Worm (Caenorhabditis elegans) whole organism, L4 larva: ENCODE measurements around the gene F31B9.2.
A peak's percentile ranks its signal among the peaks of the same experiment; 100 is the strongest.

ENCODE experiments used
- F10B5.3 ChIP-seq: sonication (generic microtip); optimal IDR thresholded peaks from 2 replicates; lab custom pipeline; 2016; ENCODE audit warnings: mild to moderate bottlenecking, missing genetic modification characterization, missing compliant biosample characterization
- F44E2.7 ChIP-seq: fragments of 200-800 bp; sonication (Bioruptor generic); IDR thresholded peaks from 2 replicates; pipeline ENCODE4 v2.1.2; 2022; ENCODE audit warnings: missing genetic modification characterization, missing compliant biosample characterization
- F49E8.2 ChIP-seq: sonication (generic microtip); optimal IDR thresholded peaks from 2 replicates; lab custom pipeline; 2016; ENCODE audit warnings: missing compliant biosample characterization, mild to moderate bottlenecking, missing genetic modification characterization, borderline replicate concordance
- T26A8.4 ChIP-seq: fragments of 200-800 bp; sonication (Bioruptor generic); IDR thresholded peaks from 2 replicates; pipeline ENCODE4 v1.3.6; 2022; ENCODE audit warnings: missing genetic modification characterization, missing compliant biosample characterization
- Y5F2A.4 ChIP-seq: fragments of 200-800 bp; sonication (Bioruptor generic); optimal IDR thresholded peaks from 2 replicates; lab custom pipeline; 2018; ENCODE audit warnings: mild to moderate bottlenecking, missing genetic modification characterization, missing compliant biosample characterization
- aha-1 ChIP-seq: fragments of 150-350 bp; peaks from one replicate; lab custom pipeline; 2014; ENCODE audit warnings: missing biosample characterization, missing genetic modification characterization
- ama-1 ChIP-seq: fragments of 150-350 bp; optimal IDR thresholded peaks from 2 replicates; lab custom pipeline; 2014; ENCODE audit warnings: inconsistent platforms, mixed read lengths
- ceh-32 ChIP-seq: sonication (generic microtip); optimal IDR thresholded peaks from 2 replicates; lab custom pipeline; 2016; ENCODE audit warnings: mild to moderate bottlenecking, missing genetic modification characterization, missing compliant biosample characterization; ENCODE audit not compliant: poor library complexity
- ceh-62 ChIP-seq: sonication (generic microtip); optimal IDR thresholded peaks from 2 replicates; lab custom pipeline; 2017; ENCODE audit warnings: missing biosample characterization, missing genetic modification characterization
- daf-12 ChIP-seq: fragments of 150-350 bp; optimal IDR thresholded peaks from 2 replicates; lab custom pipeline; 2014; ENCODE audit warnings: missing biosample characterization, missing genetic modification reagents, missing genetic modification characterization
- dpl-1 ChIP-seq: fragments of 150-350 bp; optimal IDR thresholded peaks from 2 replicates; lab custom pipeline; 2014; ENCODE audit warnings: missing biosample characterization, missing genetic modification reagents, missing genetic modification characterization
- fos-1 ChIP-seq: fragments of 150-350 bp; optimal IDR thresholded peaks from 2 replicates; lab custom pipeline; 2014; ENCODE audit warnings: missing biosample characterization, missing genetic modification characterization
- hif-1 ChIP-seq, 2 experiments: sonication (generic microtip); optimal IDR thresholded peaks; 2 replicates each; lab custom pipeline; 2016 to 2017; ENCODE audit warnings: missing compliant biosample characterization in 2 of 2, missing genetic modification characterization in 2 of 2, missing genetic modification reagents in 2 of 2, missing genotype in 2 of 2, mild to moderate bottlenecking in 1 of 2
- hlh-11 ChIP-seq: fragments of 200-800 bp; sonication (Bioruptor generic); optimal IDR thresholded peaks from 2 replicates; lab custom pipeline; 2018; ENCODE audit warnings: mild to moderate bottlenecking, missing genetic modification characterization, missing compliant biosample characterization
- hlh-30 ChIP-seq: sonication (generic microtip); optimal IDR thresholded peaks from 2 replicates; lab custom pipeline; 2017; ENCODE audit warnings: antibody characterized with exemption, mild to moderate bottlenecking, missing genetic modification characterization, missing compliant biosample characterization; ENCODE audit not compliant: insufficient read depth
- hmg-1.1 ChIP-seq: fragments of 200-800 bp; sonication (Bioruptor generic); IDR thresholded peaks from 2 replicates; pipeline ENCODE4 v1.3.6; 2022; ENCODE audit warnings: missing genetic modification reagents, missing genetic modification characterization, missing compliant biosample characterization
- lim-7 ChIP-seq: fragments of 200-800 bp; sonication (Bioruptor generic); IDR thresholded peaks from 2 replicates; pipeline ENCODE4 v1.3.6; 2022; ENCODE audit warnings: missing genetic modification characterization, missing compliant biosample characterization
- lin-15B ChIP-seq: fragments of 150-350 bp; sonication (generic microtip); optimal IDR thresholded peaks from 3 replicates; lab custom pipeline; 2014; ENCODE audit warnings: missing biosample characterization, missing genetic modification characterization
- lin-39 ChIP-seq: fragments of 150-350 bp; optimal IDR thresholded peaks from 2 replicates; lab custom pipeline; 2014; ENCODE audit warnings: missing biosample characterization, missing genetic modification reagents, missing genetic modification characterization
- mdl-1 ChIP-seq, 2 experiments: fragments of 150-350 bp in 1 of 2; sonication (generic microtip) in 1 of 2; optimal IDR thresholded peaks; 2 replicates each; lab custom pipeline; 2014 to 2017; ENCODE audit warnings: missing biosample characterization in 2 of 2, missing genetic modification characterization in 2 of 2
- mdt-29 ChIP-seq: fragments of 200-800 bp; sonication (Bioruptor generic); IDR thresholded peaks from 2 replicates; pipeline ENCODE4 v1.3.6; 2022; ENCODE audit warnings: missing genetic modification reagents, missing genetic modification characterization, missing compliant biosample characterization
- mep-1 ChIP-seq: fragments of 150-350 bp; sonication (generic microtip); optimal IDR thresholded peaks from 3 replicates; lab custom pipeline; 2014; ENCODE audit warnings: missing biosample characterization, missing genetic modification characterization
- mes-2 ChIP-seq: sonication (generic microtip); optimal IDR thresholded peaks from 2 replicates; lab custom pipeline; 2016; ENCODE audit warnings: missing genotype, mild to moderate bottlenecking, missing genetic modification characterization, missing compliant biosample characterization; ENCODE audit not compliant: poor library complexity, severe bottlenecking
- mxl-2 ChIP-seq: fragments of 200-800 bp; sonication (Bioruptor generic); conservative IDR thresholded peaks from 2 replicates; pipeline ENCODE4 v1.3.6; 2022; ENCODE audit warnings: missing genetic modification reagents, missing genetic modification characterization, missing compliant biosample characterization
- nhr-28 ChIP-seq: fragments of 150-350 bp; optimal IDR thresholded peaks from 2 replicates; lab custom pipeline; 2014; ENCODE audit warnings: missing biosample characterization, missing genetic modification characterization
- nhr-76 ChIP-seq: fragments of 150-350 bp; optimal IDR thresholded peaks from 2 replicates; lab custom pipeline; 2014; ENCODE audit warnings: missing biosample characterization, missing genetic modification characterization
- pha-4 ChIP-seq, 2 experiments: fragments of 150-350 bp in 1 of 2; fragments of 200-800 bp in 1 of 2; sonication (Bioruptor generic) in 1 of 2; IDR thresholded peaks in 1 of 2; optimal IDR thresholded peaks in 1 of 2; 2 replicates each; pipeline versions ENCODE4 v1.3.6 to Lab custom; 2014 to 2022; ENCODE audit warnings: missing genetic modification characterization in 2 of 2, missing genetic modification reagents in 2 of 2, missing biosample characterization in 1 of 2, missing compliant biosample characterization in 1 of 2
- php-3 ChIP-seq: fragments of 200-800 bp; sonication (Bioruptor generic); IDR thresholded peaks from 2 replicates; pipeline ENCODE4 v1.3.6; 2022; ENCODE audit warnings: missing genetic modification reagents, missing genetic modification characterization, missing compliant biosample characterization
- saeg-2 ChIP-seq: fragments of 200-800 bp; sonication (Bioruptor generic); IDR thresholded peaks from 2 replicates; pipeline ENCODE4 v1.3.6; 2022; ENCODE audit warnings: missing genetic modification reagents, missing genetic modification characterization, missing compliant biosample characterization
- sdz-12 ChIP-seq: fragments of 200-800 bp; sonication (Bioruptor generic); optimal IDR thresholded peaks from 2 replicates; lab custom pipeline; 2018; ENCODE audit warnings: mild to moderate bottlenecking, missing genetic modification characterization, missing compliant biosample characterization
- set-16 ChIP-seq: fragments of 200-800 bp; sonication (Bioruptor generic); IDR thresholded peaks from 2 replicates; pipeline ENCODE4 v1.3.6; 2022; ENCODE audit warnings: missing genetic modification reagents, missing genetic modification characterization, missing compliant biosample characterization
- snpc-1.2 ChIP-seq: fragments of 200-800 bp; sonication (Bioruptor generic); IDR thresholded peaks from 2 replicates; pipeline ENCODE4 v1.3.6; 2022; ENCODE audit warnings: missing genetic modification reagents, missing genetic modification characterization, missing compliant biosample characterization
- spr-1 ChIP-seq: sonication (generic microtip); optimal IDR thresholded peaks from 2 replicates; lab custom pipeline; 2016; ENCODE audit warnings: mild to moderate bottlenecking, missing genetic modification characterization, missing compliant biosample characterization
- spr-3 ChIP-seq: fragments of 200-800 bp; sonication (Bioruptor generic); optimal IDR thresholded peaks from 2 replicates; lab custom pipeline; 2018; ENCODE audit warnings: mild to moderate bottlenecking, missing genetic modification characterization, missing compliant biosample characterization
- unc-130 ChIP-seq: sonication (generic microtip); optimal IDR thresholded peaks from 2 replicates; lab custom pipeline; 2016; ENCODE audit warnings: missing genetic modification reagents, missing genetic modification characterization, missing compliant biosample characterization
- vab-7 ChIP-seq: fragments of 200-800 bp; sonication (Bioruptor generic); IDR thresholded peaks from 2 replicates; pipeline ENCODE4 v1.3.6; 2022; ENCODE audit warnings: missing genetic modification reagents, missing genetic modification characterization, missing compliant biosample characterization
- zfp-3 ChIP-seq: fragments of 200-800 bp; sonication (Bioruptor generic); conservative IDR thresholded peaks from 2 replicates; pipeline ENCODE4 v1.3.6; 2022; ENCODE audit warnings: missing genetic modification reagents, missing genetic modification characterization, missing compliant biosample characterization
- zip-11 ChIP-seq: fragments of 200-800 bp; sonication (Bioruptor generic); IDR thresholded peaks from 2 replicates; pipeline ENCODE4 v1.3.6; 2022; ENCODE audit warnings: missing genetic modification characterization, missing compliant biosample characterization
- zip-2 ChIP-seq: fragments of 150-350 bp; optimal IDR thresholded peaks from 2 replicates; lab custom pipeline; 2014; ENCODE audit warnings: missing biosample characterization, missing genetic modification characterization

F31B9.2 gene

DNA sequence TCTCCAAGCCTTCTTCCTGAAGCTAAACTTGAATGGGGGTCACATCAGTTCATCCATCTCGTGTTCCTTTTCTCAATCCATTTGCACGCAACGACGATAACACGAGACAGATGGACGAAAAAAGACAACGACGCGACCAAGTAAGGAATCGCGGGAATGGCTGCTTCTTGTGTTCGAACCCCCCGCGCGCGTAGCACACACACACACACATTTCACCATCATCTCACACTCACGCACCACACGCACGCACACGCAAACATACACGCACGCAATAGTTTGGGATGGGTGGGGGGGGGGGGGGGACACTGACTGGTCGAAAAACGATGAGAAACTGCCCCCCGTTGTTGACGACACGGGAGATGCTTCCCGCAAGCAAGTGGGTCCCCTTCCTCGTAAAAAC is 40.2 kb upstream of the F31B9.2 start (continued):
- TF ChIP-seq ceh-32 (tag; lab: Kevin White, UChicago): no peak
- TF ChIP-seq saeg-2 (GFP tag; lab: Robert Waterston, UW): no peak
- TF ChIP-seq lin-39 (tag; lab: Kevin White, UChicago): no peak
- TF ChIP-seq F44E2.7 (GFP tag; lab: Robert Waterston, UW): no peak
- TF ChIP-seq unc-130 (GFP tag; lab: Kevin White, UChicago): no peak
- TF ChIP-seq Y5F2A.4: no peak
- TF ChIP-seq daf-12 (tag; lab: Kevin White, UChicago): no peak
- peak; percentile 74 for TF ChIP-seq hlh-30 (tag; lab: Kevin White, UChicago)
- TF ChIP-seq nhr-28 (tag; lab: Kevin White, UChicago): peak; percentile 16
- no peak for TF ChIP-seq mxl-2 (GFP tag; lab: Robert Waterston, UW)
- TF ChIP-seq ama-1: no peak
- 0 out of 2 replicates have a peak, but pooled peaks have one; percentile 34 for TF ChIP-seq hmg-1.1 (GFP tag; lab: Robert Waterston, UW)
- no peak for TF ChIP-seq T26A8.4 (GFP tag; lab: Robert Waterston, UW)
- TF ChIP-seq mdl-1 (tag; optimal IDR thresholded peaks at IDR 0.05; lab: Kevin White, UChicago): peak in 1 of 2 experiments; percentile 21
- no peak for TF ChIP-seq zip-2 (tag; lab: Kevin White, UChicago)
- no peak for TF ChIP-seq dpl-1 (GFP tag; lab: Kevin White, UChicago)
- TF ChIP-seq sdz-12 (GFP tag; lab: Kevin White, UChicago): no peak
- no peak for TF ChIP-seq mep-1
- no peak for TF ChIP-seq mdt-29 (GFP tag; lab: Robert Waterston, UW)

DNA sequence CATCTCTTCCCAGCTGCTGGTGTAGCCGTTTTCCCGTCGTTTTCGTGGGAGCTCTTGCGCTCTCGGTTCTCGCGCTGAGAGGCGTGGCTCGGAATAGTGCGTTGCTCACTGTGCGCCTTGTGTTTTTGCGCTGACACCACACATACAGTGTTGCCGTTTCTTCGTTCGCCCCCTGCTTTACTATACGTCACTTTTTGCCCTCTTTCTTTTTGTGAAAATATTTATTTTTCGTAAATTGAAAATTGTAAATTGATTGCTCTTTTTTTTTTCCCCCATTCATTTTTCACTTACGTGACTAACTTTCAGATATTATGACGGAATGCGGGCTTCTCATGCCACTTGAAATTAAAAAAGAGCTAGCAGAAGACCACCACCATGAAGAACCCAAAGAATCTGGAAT is 38.4 kb upstream of the F31B9.2 start, which contains the start of gene gmeb-2:
TSS of gene gmeb-2 (plus strand) at position 301 of the 400 bp plus-strand sequence.
- peak; percentile 44; the same call in 1 of the 2 replicates for TF ChIP-seq set-16 (GFP tag; lab: Robert Waterston, UW)
- TF ChIP-seq nhr-76 (tag; lab: Kevin White, UChicago): no peak

DNA sequence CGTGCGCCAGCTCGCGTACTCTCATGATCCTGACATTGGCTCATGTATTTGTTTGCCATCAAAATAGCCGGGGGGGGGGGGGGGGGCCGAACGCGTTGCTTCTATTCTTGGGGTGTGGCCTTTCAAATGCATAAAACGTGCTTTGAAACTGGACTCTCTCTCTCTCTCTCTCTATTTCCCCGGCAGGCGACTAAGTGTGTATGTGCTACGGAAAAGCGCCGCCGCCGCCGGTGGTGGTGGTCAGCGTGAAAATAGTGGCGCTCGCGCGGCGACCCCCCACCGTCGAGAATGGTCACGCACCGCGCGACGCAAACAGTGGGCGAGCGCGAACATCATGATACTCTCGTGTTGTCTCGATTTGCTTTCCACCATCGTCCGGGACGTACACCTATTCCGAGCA is 36.1 kb upstream of the F31B9.2 start:
- peak; percentile 81 for TF ChIP-seq aha-1 (tag; lab: Kevin White, UChicago)
- no peak for TF ChIP-seq vab-7
- no peak for TF ChIP-seq spr-3 (GFP tag; lab: Kevin White, UChicago)
- peak; percentile 89 for TF ChIP-seq set-16 (GFP tag; lab: Robert Waterston, UW)
- TF ChIP-seq lin-15B: no peak
- TF ChIP-seq F49E8.2 (tag; lab: Kevin White, UChicago): no peak
- peak; percentile 56; the same call in 1 of the 2 replicates for TF ChIP-seq pha-4 (GFP tag; IDR thresholded peaks at IDR 0.05; lab: Robert Waterston, UW)
- no peak for TF ChIP-seq pha-4 (tag; optimal IDR thresholded peaks at IDR 0.05; lab: Kevin White, UChicago)
- TF ChIP-seq hlh-30 (tag; lab: Kevin White, UChicago): peak; percentile 14
- no peak for TF ChIP-seq hif-1 (tag; optimal IDR thresholded peaks at IDR 0.05; lab: Kevin White, UChicago)
- TF ChIP-seq zip-11 (GFP tag; lab: Robert Waterston, UW): no peak
- no peak for TF ChIP-seq ceh-62 (tag; lab: Kevin White, UChicago)
- TF ChIP-seq lim-7 (GFP tag; lab: Robert Waterston, UW): no peak
- no peak for TF ChIP-seq php-3 (GFP tag; lab: Robert Waterston, UW)
- no peak for TF ChIP-seq mes-2
- TF ChIP-seq hlh-11 (tag; lab: Kevin White, UChicago): peak; percentile 21
- TF ChIP-seq nhr-28 (tag; lab: Kevin White, UChicago): no peak
- no peak for TF ChIP-seq Y5F2A.4
- no peak for TF ChIP-seq spr-1
- TF ChIP-seq zfp-3 (GFP tag; lab: Robert Waterston, UW): no peak
- no peak for TF ChIP-seq fos-1 (tag; lab: Kevin White, UChicago)
- TF ChIP-seq snpc-1.2 (GFP tag; lab: Robert Waterston, UW): no peak
- TF ChIP-seq F10B5.3 (tag; lab: Kevin White, UChicago): no peak
